Worm (Caenorhabditis elegans) whole organism, early embryonic: ENCODE measurements around the gene trk-1.

Experiments
- B0310.2 ChIP-seq: sonication (generic microtip); optimal IDR thresholded peaks from 2 replicates; lab custom pipeline; 2016; ENCODE audit warnings: mild to moderate bottlenecking, missing genetic modification characterization, missing compliant biosample characterization
- aly-1 ChIP-seq: sonication (generic microtip); optimal IDR thresholded peaks from 2 replicates; lab custom pipeline; 2016; ENCODE audit warnings: missing genetic modification characterization, missing compliant biosample characterization
- ama-1 ChIP-seq: fragments of 150-350 bp; optimal IDR thresholded peaks from 2 replicates; lab custom pipeline; 2014
- hmbx-1 ChIP-seq: sonication (generic microtip); optimal IDR thresholded peaks from 2 replicates; lab custom pipeline; 2016; ENCODE audit warnings: mild to moderate bottlenecking, missing genetic modification characterization, missing compliant biosample characterization
- scrt-1 ChIP-seq: fragments of 200-800 bp; sonication (Bioruptor generic); IDR thresholded peaks from 2 replicates; pipeline ENCODE4 v1.3.6; 2022; ENCODE audit warnings: missing genetic modification characterization, missing compliant biosample characterization

ce11 chrX:8932387-8932786 is 18.4 kb downstream of the trk-1 start:
- TF ChIP-seq B0310.2 (tag; lab: Kevin White, UChicago) (no peak), ama-1 (no peak), hmbx-1 (tag; lab: Kevin White, UChicago) (no peak), aly-1 (tag; lab: Kevin White, UChicago) (no peak), scrt-1 (GFP tag; lab: Robert Waterston, UW) (no peak)
